Fruit fly (Drosophila melanogaster) whole organism, prepupa: Measurements from ENCODE around the gene CG42819.

Experiments used
- CG10631 ChIP-seq: fragments of 200-800 bp; sonication (Bioruptor generic); optimal IDR thresholded peaks from 2 replicates; lab custom pipeline; 2016; ENCODE audit warnings: missing biosample characterization, missing genetic modification characterization
- CG11294 ChIP-seq: fragments of 200-800 bp; sonication (Bioruptor generic); IDR thresholded peaks from 2 replicates; pipeline ENCODE4 v1.3.6; 2022; ENCODE audit warnings: missing biosample characterization, missing genetic modification characterization
- CG15336 ChIP-seq: fragments of 200-800 bp; sonication (Bioruptor generic); IDR thresholded peaks from 2 replicates; pipeline ENCODE4 v1.3.6; 2022; ENCODE audit warnings: missing biosample characterization, missing genetic modification characterization
- CG16779 ChIP-seq: fragments of 200-800 bp; sonication (Bioruptor generic); optimal IDR thresholded peaks from 3 replicates; lab custom pipeline; 2017; ENCODE audit warnings: missing biosample characterization, mild to moderate bottlenecking, missing genetic modification characterization
- CG3032 ChIP-seq: fragments of 200-800 bp; optimal IDR thresholded peaks from 2 replicates; lab custom pipeline; 2019; ENCODE audit warnings: missing biosample characterization, mild to moderate bottlenecking, missing genetic modification characterization, moderate library complexity
- CG31627 ChIP-seq: fragments of 200-800 bp; sonication (Bioruptor generic); optimal IDR thresholded peaks from 3 replicates; lab custom pipeline; 2016; ENCODE audit warnings: missing biosample characterization, missing genetic modification characterization
- CG34406 ChIP-seq: fragments of 200-800 bp; sonication (Bioruptor generic); optimal IDR thresholded peaks from 3 replicates; lab custom pipeline; 2016; ENCODE audit warnings: missing biosample characterization, missing genetic modification characterization
- CG3919 ChIP-seq: fragments of 200-800 bp; sonication (Bioruptor generic); optimal IDR thresholded peaks from 3 replicates; lab custom pipeline; 2016; ENCODE audit warnings: missing biosample characterization, missing genetic modification characterization
- CG6163 ChIP-seq: fragments of 200-800 bp; sonication (Bioruptor generic); IDR thresholded peaks from 3 replicates; pipeline ENCODE4 v1.3.6; 2022; ENCODE audit warnings: missing biosample characterization, missing genetic modification characterization
- CG6276 ChIP-seq: fragments of 200-800 bp; sonication (Bioruptor generic); optimal IDR thresholded peaks from 2 replicates; lab custom pipeline; 2017; ENCODE audit warnings: missing biosample characterization, mild to moderate bottlenecking, missing genetic modification characterization
- CG6808 ChIP-seq: fragments of 200-800 bp; sonication (Bioruptor generic); optimal IDR thresholded peaks from 3 replicates; lab custom pipeline; 2017; ENCODE audit warnings: missing biosample characterization, missing genetic modification characterization, mild to moderate bottlenecking, moderate library complexity, missing genetic modification reagents
- CG6854 ChIP-seq: fragments of 200-800 bp; sonication (Bioruptor generic); optimal IDR thresholded peaks from 2 replicates; lab custom pipeline; 2017; ENCODE audit warnings: missing biosample characterization, mild to moderate bottlenecking, missing genetic modification characterization
- CG7368 ChIP-seq: fragments of 200-800 bp; sonication (Bioruptor generic); optimal IDR thresholded peaks from 3 replicates; lab custom pipeline; 2016; ENCODE audit warnings: missing biosample characterization, missing genetic modification characterization
- CG8119 ChIP-seq: fragments of 200-800 bp; sonication (Bioruptor generic); IDR thresholded peaks from 3 replicates; pipeline ENCODE4 v1.3.6; 2022; ENCODE audit warnings: missing biosample characterization, missing genetic modification characterization
- CG8319 ChIP-seq: fragments of 200-800 bp; sonication (Bioruptor generic); optimal IDR thresholded peaks from 3 replicates; lab custom pipeline; 2016; ENCODE audit warnings: missing biosample characterization, missing genetic modification characterization
- CG8632 ChIP-seq: fragments of 200-800 bp; sonication (Bioruptor generic); optimal IDR thresholded peaks from 3 replicates; lab custom pipeline; 2016; ENCODE audit warnings: missing biosample characterization, missing genetic modification characterization
- CG9139 ChIP-seq: fragments of 200-800 bp; sonication (Bioruptor generic); optimal IDR thresholded peaks from 3 replicates; lab custom pipeline; 2017; ENCODE audit warnings: missing biosample characterization, mild to moderate bottlenecking, missing genetic modification characterization
- Eip75B ChIP-seq: fragments of 200-800 bp; sonication (Bioruptor generic); optimal IDR thresholded peaks from 3 replicates; lab custom pipeline; 2016; ENCODE audit warnings: missing biosample characterization, missing genetic modification characterization
- Eip78C ChIP-seq: fragments of 200-800 bp; sonication (Bioruptor generic); peaks from one replicate; lab custom pipeline; 2016; ENCODE audit warnings: missing biosample characterization, missing genetic modification characterization
- Ets21C ChIP-seq: fragments of 200-800 bp; sonication (Bioruptor generic); optimal IDR thresholded peaks from 3 replicates; lab custom pipeline; 2016; ENCODE audit warnings: missing biosample characterization, missing genetic modification characterization
- Ets96B ChIP-seq: fragments of 200-800 bp; optimal IDR thresholded peaks from 2 replicates; lab custom pipeline; 2019; ENCODE audit warnings: missing biosample characterization, mild to moderate bottlenecking, missing genetic modification characterization, moderate library complexity
- Gug ChIP-seq: fragments of 200-800 bp; sonication (Bioruptor generic); IDR thresholded peaks from 2 replicates; pipeline ENCODE4 v1.3.6; 2022; ENCODE audit warnings: missing biosample characterization, missing genetic modification characterization
- Hr38 ChIP-seq: sonication (Bioruptor generic); optimal IDR thresholded peaks from 2 replicates; lab custom pipeline; 2016; ENCODE audit warnings: missing biosample characterization, missing genetic modification characterization
- Hr39 ChIP-seq: fragments of 200-800 bp; sonication (Bioruptor generic); optimal IDR thresholded peaks from 2 replicates; lab custom pipeline; 2016; ENCODE audit warnings: missing biosample characterization, missing genetic modification characterization
- Hr4 ChIP-seq: fragments of 200-800 bp; sonication (Bioruptor generic); optimal IDR thresholded peaks from 3 replicates; lab custom pipeline; 2016; ENCODE audit warnings: missing biosample characterization, missing genetic modification characterization
- Lpt ChIP-seq: fragments of 200-800 bp; sonication (Bioruptor generic); optimal IDR thresholded peaks from 3 replicates; lab custom pipeline; 2016; ENCODE audit warnings: missing biosample characterization, missing genetic modification characterization
- Met ChIP-seq: fragments of 200-800 bp; sonication (Bioruptor generic); optimal IDR thresholded peaks from 3 replicates; lab custom pipeline; 2016; ENCODE audit warnings: missing biosample characterization, missing genetic modification characterization
- Sox102F ChIP-seq: fragments of 200-800 bp; sonication (Bioruptor generic); optimal IDR thresholded peaks from 2 replicates; lab custom pipeline; 2016; ENCODE audit warnings: missing biosample characterization, mild to moderate bottlenecking, missing genetic modification characterization
- Sox14 ChIP-seq: fragments of 200-800 bp; sonication (Bioruptor generic); optimal IDR thresholded peaks from 3 replicates; lab custom pipeline; 2016; ENCODE audit warnings: missing biosample characterization, missing genetic modification characterization
- achi ChIP-seq: fragments of 200-800 bp; sonication (Bioruptor generic); optimal IDR thresholded peaks from 3 replicates; lab custom pipeline; 2016; ENCODE audit warnings: missing biosample characterization, missing genetic modification characterization
- cyc ChIP-seq: fragments of 200-800 bp; sonication (Bioruptor generic); optimal IDR thresholded peaks from 3 replicates; lab custom pipeline; 2016; ENCODE audit warnings: missing biosample characterization, missing genetic modification characterization
- dac ChIP-seq: fragments of 200-800 bp; sonication (Bioruptor generic); optimal IDR thresholded peaks from 2 replicates; lab custom pipeline; 2017; ENCODE audit warnings: missing biosample characterization, mild to moderate bottlenecking, missing genetic modification characterization
- dsx ChIP-seq: fragments of 200-800 bp; optimal IDR thresholded peaks from 3 replicates; lab custom pipeline; 2019; ENCODE audit warnings: missing biosample characterization, mild to moderate bottlenecking, missing genetic modification characterization, moderate library complexity; ENCODE audit not compliant: poor library complexity, severe bottlenecking
- esn ChIP-seq: fragments of 200-800 bp; sonication (Bioruptor generic); optimal IDR thresholded peaks from 2 replicates; lab custom pipeline; 2016; ENCODE audit warnings: missing biosample characterization, mild to moderate bottlenecking, missing genetic modification characterization, moderate library complexity
- fkh ChIP-seq: fragments of 200-800 bp; sonication (Bioruptor generic); optimal IDR thresholded peaks from 3 replicates; lab custom pipeline; 2017; ENCODE audit warnings: missing biosample characterization, mild to moderate bottlenecking, missing genetic modification characterization, moderate library complexity
- lz ChIP-seq: fragments of 200-800 bp; sonication (Bioruptor generic); optimal IDR thresholded peaks from 3 replicates; lab custom pipeline; 2016; ENCODE audit warnings: missing biosample characterization, missing genetic modification characterization
- net ChIP-seq: fragments of 200-800 bp; sonication (Bioruptor generic); optimal IDR thresholded peaks from 3 replicates; lab custom pipeline; 2016; ENCODE audit warnings: missing biosample characterization, missing genetic modification characterization
- salr ChIP-seq, 2 experiments: fragments of 200-800 bp; sonication (Bioruptor generic); optimal IDR thresholded peaks; 3 replicates each; lab custom pipeline; 2016 to 2018; ENCODE audit warnings: missing biosample characterization in 2 of 2, missing genetic modification characterization in 2 of 2, mild to moderate bottlenecking in 1 of 2
- spab ChIP-seq: fragments of 200-800 bp; sonication (Bioruptor generic); optimal IDR thresholded peaks from 2 replicates; lab custom pipeline; 2017; ENCODE audit warnings: missing biosample characterization, mild to moderate bottlenecking, missing genetic modification characterization, missing genetic modification reagents
- ss ChIP-seq, 2 experiments: fragments of 200-800 bp; sonication (Bioruptor generic); optimal IDR thresholded peaks; 2 replicates in 1 of 2; 3 replicates in 1 of 2; lab custom pipeline; 2017 to 2018; ENCODE audit warnings: mild to moderate bottlenecking in 2 of 2, missing biosample characterization in 2 of 2, missing genetic modification characterization in 2 of 2, moderate library complexity in 1 of 2
- svp ChIP-seq: fragments of 200-800 bp; sonication (Bioruptor generic); peaks from one replicate; lab custom pipeline; 2016; ENCODE audit warnings: missing biosample characterization, missing genetic modification characterization
- topi ChIP-seq: fragments of 200-800 bp; sonication (Bioruptor generic); optimal IDR thresholded peaks from 3 replicates; lab custom pipeline; 2016; ENCODE audit warnings: missing biosample characterization, missing genetic modification characterization
- vri ChIP-seq: fragments of 200-800 bp; sonication (Bioruptor generic); optimal IDR thresholded peaks from 3 replicates; lab custom pipeline; 2016; ENCODE audit warnings: missing biosample characterization, mild to moderate bottlenecking, missing genetic modification characterization

The CG42819 gene

dm6 chr2L:8416350-8417046 is 27.4 kb upstream of the CG42819 start (continued):
- TF ChIP-seq CG3032 (tag; lab: Kevin White, UChicago) (peak; percentile 63), dsx (peak; percentile 84), Eip75B (peak; percentile 89), CG16779 (tag; lab: Kevin White, UChicago) (peak; percentile 61), Sox102F (GFP tag; lab: Kevin White, UChicago) (peak; percentile 88), CG6854 (GFP tag; lab: Kevin White, UChicago) (peak; percentile 6), Hr38 (no peak), CG9139 (GFP tag; lab: Kevin White, UChicago) (peak; percentile 47), CG6276 (GFP tag; lab: Kevin White, UChicago) (peak; percentile 16), Ets21C (GFP tag; lab: Kevin White, UChicago) (peak; percentile 60), Lpt (GFP tag; lab: Kevin White, UChicago) (peak; percentile 67), Gug (GFP tag; lab: Robert Waterston, UW) (no peak), achi (GFP tag; lab: Kevin White, UChicago) (peak; percentile 72)

- TF ChIP-seq Ets96B (peak; percentile 25), vri (GFP tag; lab: Kevin White, UChicago) (peak; percentile 58), CG6276 (GFP tag; lab: Kevin White, UChicago) (no peak), salr (GFP tag; optimal IDR thresholded peaks at IDR 0.05; lab: Kevin White, UChicago) (no peak), CG6163 (GFP tag; lab: Robert Waterston, UW) (peak; percentile 68; the same call in 1 of the 3 replicates), CG3919 (GFP tag; lab: Kevin White, UChicago) (peak; percentile 18), Hr4 (GFP tag; lab: Kevin White, UChicago) (peak; percentile 48), CG7368 (GFP tag; lab: Kevin White, UChicago) (peak; percentile 25), CG6854 (GFP tag; lab: Kevin White, UChicago) (peak; percentile 41), topi (GFP tag; lab: Kevin White, UChicago) (peak; percentile 24), ss (GFP tag; optimal IDR thresholded peaks at IDR 0.05; lab: Kevin White, UChicago) (peak; percentile 6 to 45), CG11294 (GFP tag; lab: Robert Waterston, UW) (no peak; the same call in 1 of the 2 replicates), fkh (peak; percentile 78), CG3032 (tag; lab: Kevin White, UChicago) (peak; percentile 48), svp (peak; percentile 84), CG8632 (GFP tag; lab: Kevin White, UChicago) (peak; percentile 34), Ets21C (GFP tag; lab: Kevin White, UChicago) (peak; percentile 12), CG8119 (peak; percentile 55; the same call in 1 of the 3 replicates), cyc (GFP tag; lab: Kevin White, UChicago) (peak; percentile 27), esn (GFP tag; lab: Kevin White, UChicago) (peak; percentile 71), Met (GFP tag; lab: Kevin White, UChicago) (peak; percentile 38), dsx (peak; percentile 2), Gug (GFP tag; lab: Robert Waterston, UW) (no peak), Sox102F (GFP tag; lab: Kevin White, UChicago) (peak; percentile 35), CG8319 (GFP tag; lab: Kevin White, UChicago) (no peak), achi (GFP tag; lab: Kevin White, UChicago) (peak; percentile 52), net (GFP tag; lab: Kevin White, UChicago) (peak; percentile 46), Hr39 (no peak), Eip75B (peak; percentile 30), CG9139 (GFP tag; lab: Kevin White, UChicago) (no peak), CG6808 (GFP tag; lab: Kevin White, UChicago) (peak; percentile 39), Hr38 (no peak), Eip78C (GFP tag; lab: Kevin White, UChicago) (peak; percentile 76), spab (no peak), lz (GFP tag; lab: Kevin White, UChicago) (peak; percentile 22), CG16779 (tag; lab: Kevin White, UChicago) (no peak), CG15336 (GFP tag; lab: Robert Waterston, UW) (no peak; the same call in 1 of the 2 replicates), CG10631 (GFP tag; lab: Kevin White, UChicago) (peak; percentile 64), dac (no peak), CG34406 (GFP tag; lab: Kevin White, UChicago) (peak; percentile 53), CG31627 (GFP tag; lab: Kevin White, UChicago) (peak; percentile 47), Sox14 (GFP tag; lab: Kevin White, UChicago) (no peak)
Measured at dm6 chr2L:8414887-8415883, 26.1 kb upstream of the CG42819 start, which contains the start of the genes CG13398 and Akap200. TSS of gene CG13398 (minus strand) at chr2L:8415256. TSS of gene Akap200 (plus strand) at chr2L:8415690.
